Worm (Caenorhabditis elegans) whole organism, L4 larva: ENCODE measurements around the gene daf-15.

Experiments used
- F26F4.8 ChIP-seq: fragments of 200-800 bp; sonication (Bioruptor generic); conservative IDR thresholded peaks from 2 replicates; pipeline ENCODE4 v1.3.6; 2022; ENCODE audit warnings: missing genetic modification characterization, missing compliant biosample characterization
- F49E8.2 ChIP-seq: sonication (generic microtip); optimal IDR thresholded peaks from 2 replicates; lab custom pipeline; 2016; ENCODE audit warnings: missing compliant biosample characterization, mild to moderate bottlenecking, missing genetic modification characterization, borderline replicate concordance
- T20F7.1 ChIP-seq: fragments of 200-800 bp; sonication (Bioruptor generic); optimal IDR thresholded peaks from 2 replicates; lab custom pipeline; 2018; ENCODE audit warnings: mild to moderate bottlenecking, missing genetic modification characterization, missing compliant biosample characterization
- T26A8.4 ChIP-seq: fragments of 200-800 bp; sonication (Bioruptor generic); IDR thresholded peaks from 2 replicates; pipeline ENCODE4 v1.3.6; 2022; ENCODE audit warnings: missing genetic modification characterization, missing compliant biosample characterization
- Y75B8A.6 ChIP-seq: fragments of 200-800 bp; sonication (Bioruptor generic); IDR thresholded peaks from 2 replicates; pipeline ENCODE4 v1.3.6; 2022; ENCODE audit warnings: missing genetic modification reagents, missing genetic modification characterization, missing compliant biosample characterization
- aly-2 ChIP-seq: sonication (generic microtip); optimal IDR thresholded peaks from 2 replicates; lab custom pipeline; 2018; ENCODE audit warnings: missing biosample characterization, missing genetic modification characterization
- ama-1 ChIP-seq: fragments of 150-350 bp; optimal IDR thresholded peaks from 2 replicates; lab custom pipeline; 2014; ENCODE audit warnings: inconsistent platforms, mixed read lengths
- ceh-20 ChIP-seq: fragments of 200-800 bp; sonication (Bioruptor generic); IDR thresholded peaks from 2 replicates; pipeline ENCODE4 v1.3.6; 2022; ENCODE audit warnings: missing genetic modification reagents, missing genetic modification characterization, missing compliant biosample characterization
- ceh-32 ChIP-seq: sonication (generic microtip); optimal IDR thresholded peaks from 2 replicates; lab custom pipeline; 2016; ENCODE audit warnings: mild to moderate bottlenecking, missing genetic modification characterization, missing compliant biosample characterization; ENCODE audit not compliant: poor library complexity
- ceh-82 ChIP-seq: sonication (generic microtip); optimal IDR thresholded peaks from 2 replicates; lab custom pipeline; 2017; ENCODE audit warnings: missing biosample characterization, missing genetic modification characterization
- ces-1 ChIP-seq: fragments of 150-350 bp; sonication (generic microtip); optimal IDR thresholded peaks from 4 replicates; lab custom pipeline; 2014; ENCODE audit warnings: missing biosample characterization, missing genetic modification reagents, missing genetic modification characterization
- cey-2 ChIP-seq: sonication (generic microtip); optimal IDR thresholded peaks from 3 replicates; lab custom pipeline; 2017; ENCODE audit warnings: missing genetic modification characterization, mild to moderate bottlenecking, missing compliant biosample characterization, antibody characterized with exemption, borderline replicate concordance; ENCODE audit not compliant: insufficient read depth
- ctbp-1 ChIP-seq: fragments of 200-800 bp; sonication (Bioruptor generic); IDR thresholded peaks from 2 replicates; pipeline ENCODE4 v1.3.6; 2022; ENCODE audit warnings: missing genetic modification reagents, missing genetic modification characterization, missing compliant biosample characterization
- daf-12 ChIP-seq: fragments of 150-350 bp; optimal IDR thresholded peaks from 2 replicates; lab custom pipeline; 2014; ENCODE audit warnings: missing biosample characterization, missing genetic modification reagents, missing genetic modification characterization
- dmd-6 ChIP-seq: fragments of 200-800 bp; sonication (Bioruptor generic); IDR thresholded peaks from 2 replicates; pipeline ENCODE4 v1.3.6; 2022; ENCODE audit warnings: missing genetic modification reagents, missing genetic modification characterization, missing compliant biosample characterization
- dmd-8 ChIP-seq: fragments of 200-800 bp; sonication (Bioruptor generic); IDR thresholded peaks from 2 replicates; pipeline ENCODE4 v1.3.6; 2022; ENCODE audit warnings: missing genetic modification characterization, missing compliant biosample characterization
- dmd-9 ChIP-seq: fragments of 200-800 bp; sonication (Bioruptor generic); IDR thresholded peaks from 2 replicates; pipeline ENCODE4 v1.3.6; 2022; ENCODE audit warnings: missing genetic modification reagents, missing genetic modification characterization, missing compliant biosample characterization
- dpl-1 ChIP-seq: fragments of 150-350 bp; optimal IDR thresholded peaks from 2 replicates; lab custom pipeline; 2014; ENCODE audit warnings: missing biosample characterization, missing genetic modification reagents, missing genetic modification characterization
- fos-1 ChIP-seq: fragments of 150-350 bp; optimal IDR thresholded peaks from 2 replicates; lab custom pipeline; 2014; ENCODE audit warnings: missing biosample characterization, missing genetic modification characterization
- gei-8 ChIP-seq: fragments of 200-800 bp; sonication (Bioruptor generic); optimal IDR thresholded peaks from 2 replicates; lab custom pipeline; 2018; ENCODE audit warnings: mild to moderate bottlenecking, missing genetic modification characterization, missing compliant biosample characterization
- hlh-11 ChIP-seq: fragments of 200-800 bp; sonication (Bioruptor generic); optimal IDR thresholded peaks from 2 replicates; lab custom pipeline; 2018; ENCODE audit warnings: mild to moderate bottlenecking, missing genetic modification characterization, missing compliant biosample characterization
- jun-1 ChIP-seq: fragments of 150-350 bp; optimal IDR thresholded peaks from 2 replicates; lab custom pipeline; 2014; ENCODE audit warnings: missing biosample characterization, missing genetic modification reagents, missing genetic modification characterization
- lim-7 ChIP-seq: fragments of 200-800 bp; sonication (Bioruptor generic); IDR thresholded peaks from 2 replicates; pipeline ENCODE4 v1.3.6; 2022; ENCODE audit warnings: missing genetic modification characterization, missing compliant biosample characterization
- lin-13 ChIP-seq: fragments of 150-350 bp; optimal IDR thresholded peaks from 2 replicates; lab custom pipeline; 2014; ENCODE audit warnings: missing biosample characterization, missing genetic modification reagents, missing genetic modification characterization
- lin-15B ChIP-seq: fragments of 150-350 bp; sonication (generic microtip); optimal IDR thresholded peaks from 3 replicates; lab custom pipeline; 2014; ENCODE audit warnings: missing biosample characterization, missing genetic modification characterization
- lin-38 ChIP-seq: fragments of 200-800 bp; sonication (Bioruptor generic); IDR thresholded peaks from 2 replicates; pipeline ENCODE4 v1.3.6; 2022; ENCODE audit warnings: missing genetic modification reagents, missing genetic modification characterization, missing compliant biosample characterization
- lsy-2 ChIP-seq, 2 experiments: fragments of 150-350 bp in 1 of 2; sonication (generic microtip) in 1 of 2; optimal IDR thresholded peaks; 2 replicates each; lab custom pipeline; 2014 to 2017; ENCODE audit warnings: missing biosample characterization in 2 of 2, missing genetic modification characterization in 2 of 2
- madf-5 ChIP-seq, 2 experiments: fragments of 200-800 bp; sonication (Bioruptor generic); IDR thresholded peaks; 2 replicates each; pipeline ENCODE4 v1.3.6; 2022; ENCODE audit warnings: missing compliant biosample characterization in 2 of 2, missing genetic modification characterization in 2 of 2
- madf-9 ChIP-seq: fragments of 200-800 bp; sonication (Bioruptor generic); conservative IDR thresholded peaks from 2 replicates; pipeline ENCODE4 v1.3.6; 2022; ENCODE audit warnings: missing genetic modification reagents, missing genetic modification characterization, missing compliant biosample characterization
- mdl-1 ChIP-seq, 2 experiments: fragments of 150-350 bp in 1 of 2; sonication (generic microtip) in 1 of 2; optimal IDR thresholded peaks; 2 replicates each; lab custom pipeline; 2014 to 2017; ENCODE audit warnings: missing biosample characterization in 2 of 2, missing genetic modification characterization in 2 of 2
- nhr-10 ChIP-seq: fragments of 150-350 bp; optimal IDR thresholded peaks from 2 replicates; lab custom pipeline; 2014; ENCODE audit warnings: missing biosample characterization, missing genetic modification characterization
- nhr-11 ChIP-seq: fragments of 150-350 bp; optimal IDR thresholded peaks from 2 replicates; lab custom pipeline; 2014; ENCODE audit warnings: missing biosample characterization, missing genetic modification characterization
- nhr-111 ChIP-seq: fragments of 200-800 bp; sonication (Bioruptor generic); optimal IDR thresholded peaks from 2 replicates; lab custom pipeline; 2018; ENCODE audit warnings: mild to moderate bottlenecking, missing genetic modification characterization, missing compliant biosample characterization
- nhr-237 ChIP-seq: sonication (generic microtip); optimal IDR thresholded peaks from 2 replicates; lab custom pipeline; 2017; ENCODE audit warnings: missing biosample characterization, missing genetic modification characterization
- nhr-25 ChIP-seq: sonication (generic microtip); optimal IDR thresholded peaks from 2 replicates; lab custom pipeline; 2017; ENCODE audit warnings: missing genetic modification characterization, mild to moderate bottlenecking, missing compliant biosample characterization, antibody characterized with exemption, moderate library complexity, borderline replicate concordance; ENCODE audit not compliant: insufficient read depth
- nhr-41 ChIP-seq: fragments of 200-800 bp; sonication (Bioruptor generic); IDR thresholded peaks from 2 replicates; pipeline ENCODE4 v1.3.6; 2022; ENCODE audit warnings: missing genetic modification reagents, missing genetic modification characterization, missing compliant biosample characterization
- nhr-76 ChIP-seq: fragments of 150-350 bp; optimal IDR thresholded peaks from 2 replicates; lab custom pipeline; 2014; ENCODE audit warnings: missing biosample characterization, missing genetic modification characterization
- nhr-77 ChIP-seq: fragments of 150-350 bp; optimal IDR thresholded peaks from 2 replicates; lab custom pipeline; 2014; ENCODE audit warnings: missing biosample characterization, missing genetic modification characterization
- pqm-1 ChIP-seq: sonication (generic microtip); optimal IDR thresholded peaks from 2 replicates; lab custom pipeline; 2017; ENCODE audit warnings: missing biosample characterization, missing genetic modification characterization
- set-16 ChIP-seq: fragments of 200-800 bp; sonication (Bioruptor generic); IDR thresholded peaks from 2 replicates; pipeline ENCODE4 v1.3.6; 2022; ENCODE audit warnings: missing genetic modification reagents, missing genetic modification characterization, missing compliant biosample characterization
- snpc-4 ChIP-seq: fragments of 150-350 bp; optimal IDR thresholded peaks from 2 replicates; lab custom pipeline; 2014; ENCODE audit warnings: missing biosample characterization, missing genetic modification characterization
- spr-1 ChIP-seq: sonication (generic microtip); optimal IDR thresholded peaks from 2 replicates; lab custom pipeline; 2016; ENCODE audit warnings: mild to moderate bottlenecking, missing genetic modification characterization, missing compliant biosample characterization
- spr-3 ChIP-seq: fragments of 200-800 bp; sonication (Bioruptor generic); optimal IDR thresholded peaks from 2 replicates; lab custom pipeline; 2018; ENCODE audit warnings: mild to moderate bottlenecking, missing genetic modification characterization, missing compliant biosample characterization
- tag-97 ChIP-seq: fragments of 200-800 bp; sonication (Bioruptor generic); IDR thresholded peaks from 2 replicates; pipeline ENCODE4 v1.3.6; 2022; ENCODE audit warnings: missing genetic modification characterization, missing compliant biosample characterization
- unc-130 ChIP-seq: sonication (generic microtip); optimal IDR thresholded peaks from 2 replicates; lab custom pipeline; 2016; ENCODE audit warnings: missing genetic modification reagents, missing genetic modification characterization, missing compliant biosample characterization
- unc-62 ChIP-seq, 3 experiments: fragments of 150-350 bp in 1 of 3; sonication (generic microtip); optimal IDR thresholded peaks in 2 of 3; peaks in 1 of 3; 1 replicate in 1 of 3; 2 replicates in 2 of 3; lab custom pipeline; 2014 to 2017; ENCODE audit warnings: missing biosample characterization in 3 of 3, missing genetic modification characterization in 3 of 3, missing genetic modification reagents in 3 of 3, missing genotype in 1 of 3
- vab-7 ChIP-seq: fragments of 200-800 bp; sonication (Bioruptor generic); IDR thresholded peaks from 2 replicates; pipeline ENCODE4 v1.3.6; 2022; ENCODE audit warnings: missing genetic modification reagents, missing genetic modification characterization, missing compliant biosample characterization
- zag-1 ChIP-seq: fragments of 150-350 bp; optimal IDR thresholded peaks from 2 replicates; lab custom pipeline; 2014; ENCODE audit warnings: missing biosample characterization, missing genetic modification characterization
- zfp-2 ChIP-seq: sonication (generic microtip); optimal IDR thresholded peaks from 2 replicates; lab custom pipeline; 2016; ENCODE audit warnings: mild to moderate bottlenecking, missing genetic modification characterization, missing compliant biosample characterization
- zip-11 ChIP-seq: fragments of 200-800 bp; sonication (Bioruptor generic); IDR thresholded peaks from 2 replicates; pipeline ENCODE4 v1.3.6; 2022; ENCODE audit warnings: missing genetic modification characterization, missing compliant biosample characterization
- ztf-7 ChIP-seq: fragments of 150-350 bp; optimal IDR thresholded peaks from 2 replicates; lab custom pipeline; 2014; ENCODE audit warnings: missing biosample characterization, missing genetic modification characterization

The daf-15 gene

DNA sequence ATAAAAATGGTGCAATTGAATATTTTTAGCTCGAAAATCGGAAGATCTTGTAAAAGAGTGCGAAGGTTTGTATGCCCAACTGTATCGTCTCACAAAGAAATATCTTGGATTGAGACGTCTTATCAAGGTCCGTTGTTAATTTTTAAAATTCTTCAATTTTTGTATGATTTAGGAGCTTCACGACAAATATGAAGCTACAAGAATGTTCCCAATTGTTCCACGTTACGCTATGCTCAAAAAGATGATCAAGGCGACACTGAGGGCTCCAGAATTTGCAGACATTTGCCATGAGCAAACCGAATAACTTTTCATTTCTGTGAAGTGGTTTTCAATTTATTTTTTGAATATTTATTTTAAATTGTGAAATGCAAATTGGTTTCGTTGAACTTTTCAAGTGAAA, 52.7 kb downstream of the daf-15 start (continued):
- no peak for TF ChIP-seq ceh-20
- TF ChIP-seq nhr-10 = peak; percentile 3
- no peak for TF ChIP-seq nhr-237 (tag; lab: Kevin White, UChicago)
- no peak for TF ChIP-seq zag-1 (tag; lab: Kevin White, UChicago)
- TF ChIP-seq unc-130 (GFP tag; lab: Kevin White, UChicago) = peak; percentile 5
- no peak for TF ChIP-seq dmd-9
- TF ChIP-seq dmd-6 = peak; percentile 40
- no peak for TF ChIP-seq zfp-2 (tag; lab: Kevin White, UChicago)
- TF ChIP-seq madf-9 (GFP tag; lab: Robert Waterston, UW) = no peak; the same call in 1 of the 2 replicates
- TF ChIP-seq snpc-4 (tag; lab: Kevin White, UChicago) = no peak
- peak; percentile 2 for TF ChIP-seq nhr-25 (tag; lab: Kevin White, UChicago)
- no peak for TF ChIP-seq F49E8.2 (tag; lab: Kevin White, UChicago)
- TF ChIP-seq unc-62 (GFP tag; optimal IDR thresholded peaks at IDR 0.05 in 1 of 2; lab: Kevin White, UChicago) = peak in 1 of 2 experiments; percentile 96
- no peak for TF ChIP-seq unc-62 (tag; optimal IDR thresholded peaks at IDR 0.05; lab: Kevin White, UChicago)
- TF ChIP-seq dmd-8 (GFP tag; lab: Robert Waterston, UW) = no peak
- TF ChIP-seq vab-7 (GFP tag; lab: Robert Waterston, UW) = 0 out of 2 replicates have a peak, but pooled peaks have one; percentile 11
- TF ChIP-seq ztf-7 (tag; lab: Kevin White, UChicago) = no peak
- no peak for TF ChIP-seq ces-1
- TF ChIP-seq zip-11 = no peak
- no peak for TF ChIP-seq lim-7 (GFP tag; lab: Robert Waterston, UW)
- no peak for TF ChIP-seq dpl-1 (GFP tag; lab: Kevin White, UChicago)
- TF ChIP-seq ctbp-1 (GFP tag; lab: Robert Waterston, UW) = 0 out of 2 replicates have a peak, but pooled peaks have one; percentile 13
- no peak for TF ChIP-seq nhr-11 (tag; lab: Kevin White, UChicago)
- TF ChIP-seq lin-13 = no peak
- no peak for TF ChIP-seq hlh-11 (tag; lab: Kevin White, UChicago)
- TF ChIP-seq T20F7.1 (GFP tag; lab: Kevin White, UChicago) = peak; percentile 69
- TF ChIP-seq set-16 (GFP tag; lab: Robert Waterston, UW) = no peak
- peak; percentile 24 for TF ChIP-seq spr-3 (GFP tag; lab: Kevin White, UChicago)
- TF ChIP-seq fos-1 (tag; lab: Kevin White, UChicago) = no peak
- no peak for TF ChIP-seq nhr-41 (GFP tag; lab: Robert Waterston, UW)
- peak; percentile 79; the same call in 1 of the 2 replicates for TF ChIP-seq T26A8.4 (GFP tag; lab: Robert Waterston, UW)
- no peak for TF ChIP-seq daf-12 (tag; lab: Kevin White, UChicago)
- peak; percentile 82 for TF ChIP-seq ama-1 (lab: Kevin White, UChicago)
- no peak for TF ChIP-seq F26F4.8 (GFP tag; lab: Robert Waterston, UW)
- no peak for TF ChIP-seq nhr-111
- peak; percentile 69 for TF ChIP-seq lin-38 (GFP tag; lab: Robert Waterston, UW)
- no peak for TF ChIP-seq spr-1 (tag; lab: Kevin White, UChicago)
- TF ChIP-seq cey-2 = no peak
- no peak for TF ChIP-seq mdl-1 (tag; optimal IDR thresholded peaks at IDR 0.05; lab: Kevin White, UChicago)
- TF ChIP-seq lsy-2 (tag; optimal IDR thresholded peaks at IDR 0.05; lab: Kevin White, UChicago) = peak in 1 of 2 experiments; percentile 48
- TF ChIP-seq lin-15B (tag; lab: Kevin White, UChicago) = no peak
- no peak for TF ChIP-seq jun-1 (tag; lab: Kevin White, UChicago)
- TF ChIP-seq gei-8 (GFP tag; lab: Kevin White, UChicago) = peak; percentile 11
- TF ChIP-seq Y75B8A.6 (GFP tag; lab: Robert Waterston, UW) = 0 out of 2 replicates have a peak, but pooled peaks have one; percentile 43
- TF ChIP-seq tag-97 = no peak
- peak in 1 of 2 experiments; percentile 23; a peak in 1 of 4 replicates for TF ChIP-seq madf-5 (GFP tag; IDR thresholded peaks at IDR 0.05; lab: Robert Waterston, UW)
- TF ChIP-seq nhr-77 = peak; percentile 20
- no peak for TF ChIP-seq nhr-76 (tag; lab: Kevin White, UChicago)
- TF ChIP-seq ceh-32 (tag; lab: Kevin White, UChicago) = no peak
- TF ChIP-seq pqm-1 = no peak
- no peak for TF ChIP-seq ceh-82 (tag; lab: Kevin White, UChicago)
- TF ChIP-seq aly-2 (tag; lab: Kevin White, UChicago) = no peak
